Worm (Caenorhabditis elegans) whole organism, L4/young adult: ENCODE measurements around the gene bath-3.

Experiments
- W03F9.2 ChIP-seq: fragments of 150-350 bp; optimal IDR thresholded peaks from 2 replicates; lab custom pipeline; 2014; ENCODE audit warnings: missing biosample characterization, missing genetic modification characterization
- dao-5 ChIP-seq: sonication (generic microtip); optimal IDR thresholded peaks from 2 replicates; lab custom pipeline; 2016; ENCODE audit warnings: missing genotype, missing genetic modification characterization, moderate library complexity, missing compliant biosample characterization
- him-1 ChIP-seq: sonication (generic microtip); optimal IDR thresholded peaks from 2 replicates; lab custom pipeline; 2016; ENCODE audit warnings: missing genotype, missing genetic modification reagents, missing genetic modification characterization, missing compliant biosample characterization

bath-3 gene

DNA sequence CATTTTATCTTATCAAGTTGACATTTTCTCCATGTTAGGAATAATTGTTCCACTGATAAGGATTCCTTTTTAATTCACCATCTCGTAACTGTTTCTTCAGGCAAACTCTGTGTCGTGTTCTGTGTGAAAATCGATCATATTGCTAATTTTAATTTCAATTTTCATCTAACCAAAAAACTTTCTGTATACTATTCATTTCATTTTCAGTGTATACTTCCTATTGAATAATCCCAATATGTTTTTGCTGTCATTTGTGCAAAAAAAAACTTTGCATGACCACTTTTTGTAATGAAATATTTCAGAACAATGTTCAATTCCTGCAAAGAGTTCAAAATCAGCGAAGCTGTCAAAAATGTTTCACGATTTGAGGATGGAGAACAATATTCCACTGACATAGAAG lies 43.3 kb downstream of the bath-3 start, which contains the start of gene Y16E11A.4:
Gene Y16E11A.4, plus strand, starts transcription at position 301 of the 400 bp plus-strand sequence.
- TF ChIP-seq dao-5 (tag; lab: Kevin White, UChicago): no peak
- TF ChIP-seq W03F9.2 (tag; lab: Kevin White, UChicago): no peak
- no peak for TF ChIP-seq him-1
